Worm (Caenorhabditis elegans): Measurements from ENCODE around the gene nhr-18.

DNA sequence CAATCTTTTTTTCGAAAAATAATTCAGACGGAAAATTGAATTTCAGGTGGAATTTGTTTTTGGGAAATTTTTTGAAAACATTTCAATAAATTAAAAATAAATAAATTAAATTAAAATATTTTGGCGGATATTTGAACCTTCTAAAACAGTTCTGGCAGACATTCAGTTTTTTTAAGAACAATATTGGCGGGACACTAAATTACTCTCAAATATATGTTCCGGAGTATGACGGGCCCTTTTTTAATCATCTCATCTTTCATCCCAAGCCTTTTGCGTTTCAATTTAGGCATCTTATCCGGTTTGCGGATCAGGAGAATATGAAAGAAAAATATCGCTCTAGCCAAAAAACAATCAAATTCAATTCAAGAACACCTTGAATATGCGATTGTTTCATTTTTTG lies 20.2 kb upstream of the nhr-18 start, which contains the start of gene svh-11:
- TF ChIP-seq him-1 (tag; optimal IDR thresholded peaks at IDR 0.05) (no peak), W03F9.2 (tag; optimal IDR thresholded peaks at IDR 0.05) (no peak)
